Worm (Caenorhabditis elegans): ENCODE data around the gene fbxa-37.

ce11 chrIII:1279197-1279596 is 5.6 kb upstream of the fbxa-37 start:
- TF ChIP-seq ceh-9 (tag; optimal IDR thresholded peaks at IDR 0.05): no peak
- TF ChIP-seq mdl-1 (tag; optimal IDR thresholded peaks at IDR 0.05): no peak
- TF ChIP-seq nhr-11 (tag; optimal IDR thresholded peaks at IDR 0.05): no peak
